Fruit fly (Drosophila melanogaster): Measurements from ENCODE around the gene CG34452.

The CG34452 gene

DNA sequence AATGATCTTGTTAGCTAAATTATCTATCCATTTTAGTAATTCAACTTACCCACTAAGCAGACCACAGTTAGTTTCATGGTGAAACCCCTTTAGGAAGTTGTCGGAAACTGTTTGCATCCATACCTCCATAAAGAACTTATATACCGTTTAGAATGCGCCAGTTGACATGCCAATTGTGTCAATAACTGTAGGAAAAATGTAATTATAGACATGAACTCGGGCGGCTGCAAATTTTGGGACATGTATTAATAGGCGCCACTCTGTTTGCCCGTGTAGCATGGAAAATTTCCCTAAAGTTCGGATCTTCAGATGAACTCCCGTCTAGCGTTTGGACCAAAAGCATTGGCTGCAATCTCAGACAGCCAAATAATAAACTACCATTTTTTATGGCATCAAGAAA is 31.8 kb downstream of the CG34452 start, which contains the start of gene Eig71Ee:
Gene Eig71Ee, minus strand, starts transcription at position 101 of the 400 bp plus-strand sequence.
- TF ChIP-seq Gug (GFP tag; IDR thresholded peaks at IDR 0.05) (no peak), esn (GFP tag; optimal IDR thresholded peaks at IDR 0.05) (no peak), acj6 (GFP tag; optimal IDR thresholded peaks at IDR 0.05) (no peak), Lpt (GFP tag; optimal IDR thresholded peaks at IDR 0.05) (no peak), cyc (GFP tag; optimal IDR thresholded peaks at IDR 0.05) (no peak), CG11902 (GFP tag; optimal IDR thresholded peaks at IDR 0.05) (no peak), salr (GFP tag; optimal IDR thresholded peaks at IDR 0.05) (no peak), CG8319 (GFP tag; optimal IDR thresholded peaks at IDR 0.05) (no peak), CG3919 (GFP tag; optimal IDR thresholded peaks at IDR 0.05) (no peak), CG3032 (tag; optimal IDR thresholded peaks at IDR 0.05) (no peak)

DNA sequence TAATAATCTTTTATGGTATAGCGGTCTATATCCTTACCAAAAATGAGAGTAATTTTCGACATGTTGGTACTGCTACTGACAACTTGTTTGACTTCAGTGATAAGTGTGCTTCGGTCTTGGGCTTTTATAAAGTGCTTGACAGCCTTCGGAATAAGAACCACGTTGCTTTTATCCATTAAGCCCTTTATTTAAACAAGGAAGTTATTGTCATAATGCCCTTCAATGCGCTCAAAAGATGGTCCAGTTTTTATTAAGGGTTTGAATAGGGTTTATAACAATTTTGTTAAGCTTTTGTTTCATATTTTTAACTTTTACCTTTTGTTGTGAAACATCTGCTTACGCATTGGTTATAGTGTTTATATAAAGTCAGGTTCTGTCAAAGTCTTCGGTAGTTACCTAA is 35.5 kb downstream of the CG34452 start, which contains the start of the genes Eig71Ec and Eig71Ed:
Gene Eig71Ec, minus strand, starts transcription at position 101 of the 400 bp plus-strand sequence.
Gene Eig71Ed, plus strand, starts transcription at position 384 of the 400 bp plus-strand sequence.
- TF ChIP-seq Met (GFP tag; optimal IDR thresholded peaks at IDR 0.05) (no peak), CG11294 (GFP tag; IDR thresholded peaks at IDR 0.05) (no peak), Lpt (GFP tag; optimal IDR thresholded peaks at IDR 0.05) (no peak), esn (GFP tag; optimal IDR thresholded peaks at IDR 0.05) (no peak), CG10669 (GFP tag; optimal IDR thresholded peaks at IDR 0.05) (no peak), Hr39 (GFP tag; optimal IDR thresholded peaks at IDR 0.05) (no peak), CG6792 (GFP tag; optimal IDR thresholded peaks at IDR 0.05) (no peak), CG15336 (GFP tag; IDR thresholded peaks at IDR 0.05) (no peak), lz (GFP tag; optimal IDR thresholded peaks at IDR 0.05) (no peak), CG7368 (GFP tag; optimal IDR thresholded peaks at IDR 0.05) (no peak), Eip78C (GFP tag) (no peak)

DNA sequence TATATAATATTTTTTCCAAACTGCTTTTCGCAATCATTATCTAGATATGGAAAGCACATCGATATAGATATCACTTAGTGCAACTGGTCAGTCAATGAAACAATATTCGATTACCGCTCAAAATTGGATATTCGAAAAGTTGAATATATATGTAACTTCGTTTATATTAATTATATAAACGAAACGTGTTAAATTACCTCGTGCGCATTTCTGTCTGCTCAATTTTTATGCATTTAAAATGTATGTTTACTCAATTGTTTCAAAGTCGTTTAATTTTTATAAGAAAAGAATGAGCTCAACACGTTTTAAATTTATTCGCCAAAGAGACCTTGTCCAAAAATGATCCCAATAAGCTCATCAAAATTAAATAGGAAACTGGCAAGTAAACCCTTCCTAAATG is 37.1 kb downstream of the CG34452 start, which contains the start of gene CG43084:
Gene CG43084, plus strand, starts transcription at position 301 of the 400 bp plus-strand sequence.
- TF ChIP-seq CG7368 (GFP tag; optimal IDR thresholded peaks at IDR 0.05) (no peak), Hr38 (GFP tag; optimal IDR thresholded peaks at IDR 0.05) (no peak), Ets21C (GFP tag; optimal IDR thresholded peaks at IDR 0.05) (no peak), CG6808 (GFP tag; optimal IDR thresholded peaks at IDR 0.05) (no peak), CG16779 (tag; optimal IDR thresholded peaks at IDR 0.05) (no peak), CG10631 (GFP tag; optimal IDR thresholded peaks at IDR 0.05) (no peak), Gug (GFP tag; IDR thresholded peaks at IDR 0.05) (no peak), CG8632 (GFP tag; optimal IDR thresholded peaks at IDR 0.05) (no peak), cyc (GFP tag; optimal IDR thresholded peaks at IDR 0.05) (no peak), dac (GFP tag; optimal IDR thresholded peaks at IDR 0.05) (no peak), Eip93F (GFP tag; optimal IDR thresholded peaks at IDR 0.05) (no peak)

DNA sequence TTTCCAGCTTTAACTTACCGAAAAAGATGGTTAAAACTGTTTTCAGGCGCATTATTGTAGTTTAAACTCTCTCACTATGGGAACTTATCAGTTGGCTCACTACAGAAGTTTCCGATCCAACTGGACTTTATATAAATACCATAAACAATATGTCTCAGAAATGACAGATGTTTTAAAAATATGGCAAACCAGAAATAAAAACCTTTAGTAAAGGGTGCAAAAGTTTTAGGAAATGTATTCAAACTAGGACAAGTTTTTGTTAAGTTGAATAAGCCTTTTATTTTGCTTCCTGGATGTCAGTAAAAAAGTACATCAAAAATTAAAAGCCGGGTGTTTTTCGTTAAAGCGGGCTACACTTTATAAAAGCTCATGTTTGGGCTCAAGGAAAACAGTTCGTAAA is 38.1 kb downstream of the CG34452 start, which contains the start of the genes Eig71Ea and Eig71Eb:
Gene Eig71Ea, minus strand, starts transcription at position 101 of the 400 bp plus-strand sequence.
Gene Eig71Eb, plus strand, starts transcription at position 376 of the 400 bp plus-strand sequence.
- TF ChIP-seq ss (GFP tag; optimal IDR thresholded peaks at IDR 0.05), result no peak
- no peak for TF ChIP-seq CG11294 (GFP tag; IDR thresholded peaks at IDR 0.05)
- TF ChIP-seq Ets21C (GFP tag; optimal IDR thresholded peaks at IDR 0.05), result no peak
- TF ChIP-seq CG6854 (GFP tag; optimal IDR thresholded peaks at IDR 0.05), result no peak
- no peak for TF ChIP-seq dac (GFP tag; optimal IDR thresholded peaks at IDR 0.05)

DNA sequence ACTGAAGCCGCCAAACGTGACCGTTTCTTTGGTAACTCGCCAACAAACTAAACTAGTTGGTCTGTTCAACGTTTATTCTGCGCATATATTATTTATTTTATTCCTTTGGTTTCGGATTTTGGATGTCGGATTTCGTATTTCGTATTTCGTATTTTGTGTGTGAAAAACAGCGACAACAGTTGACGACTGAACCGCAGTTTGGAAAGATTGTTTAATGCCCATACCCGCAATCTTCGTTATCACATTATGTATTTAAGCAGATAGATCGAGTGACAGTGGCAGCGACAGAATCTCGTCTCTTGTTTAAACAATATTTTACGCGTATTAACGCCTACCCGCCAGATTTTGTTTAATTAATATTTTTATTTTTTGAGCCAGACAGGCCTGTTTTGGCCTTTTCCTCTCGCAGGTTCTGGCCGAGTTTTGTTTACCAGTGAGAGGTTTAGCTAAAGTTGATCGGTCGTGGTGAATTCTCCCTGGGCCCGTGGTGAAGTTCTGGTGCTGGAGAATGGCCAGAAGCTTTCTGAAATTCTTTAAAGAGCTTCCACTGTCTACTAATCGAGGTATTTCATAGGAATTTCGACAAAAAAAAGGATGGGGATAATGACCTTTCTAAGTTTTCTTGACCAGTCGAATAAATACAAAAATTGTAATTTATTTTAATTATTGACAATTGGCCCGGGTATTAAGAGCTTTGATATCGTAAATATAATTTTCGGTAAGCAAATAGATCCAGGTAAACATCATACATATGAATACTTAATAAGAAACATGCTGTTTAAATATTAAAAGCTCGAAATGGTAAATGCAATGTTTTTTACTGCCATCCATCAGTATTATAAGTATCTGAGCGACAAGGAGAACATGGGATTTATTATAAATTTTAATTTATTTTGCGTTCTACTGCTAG is 39.7 kb downstream of the CG34452 start, which contains the start of the genes comm3 and CG43083:
Gene comm3, minus strand, starts transcription at position 51 of the 910 bp plus-strand sequence.
Gene CG43083, plus strand, starts transcription at position 860 of the 910 bp plus-strand sequence.
- TF ChIP-seq CG7368 (GFP tag; optimal IDR thresholded peaks at IDR 0.05) (no peak), CG34406 (GFP tag; optimal IDR thresholded peaks at IDR 0.05) (no peak), Sox102F (GFP tag; optimal IDR thresholded peaks at IDR 0.05) (no peak), CG3032 (tag; optimal IDR thresholded peaks at IDR 0.05) (no peak), OdsH (GFP tag; optimal IDR thresholded peaks at IDR 0.05) (no peak), CG8319 (GFP tag; optimal IDR thresholded peaks at IDR 0.05) (no peak), Eip75B (GFP tag; optimal IDR thresholded peaks at IDR 0.05) (no peak), Met (GFP tag; optimal IDR thresholded peaks at IDR 0.05) (no peak), cyc (GFP tag; optimal IDR thresholded peaks at IDR 0.05) (no peak), Hr38 (GFP tag; optimal IDR thresholded peaks at IDR 0.05) (no peak), salr (GFP tag; optimal IDR thresholded peaks at IDR 0.05) (no peak), spab (GFP tag; optimal IDR thresholded peaks at IDR 0.05) (no peak), fkh (GFP tag; optimal IDR thresholded peaks at IDR 0.05) (peak; percentile 73), CG11294 (GFP tag; IDR thresholded peaks at IDR 0.05) (no peak), CG16779 (tag; optimal IDR thresholded peaks at IDR 0.05) (no peak), pdm3 (GFP tag; optimal IDR thresholded peaks at IDR 0.05) (no peak), Hr4 (GFP tag; optimal IDR thresholded peaks at IDR 0.05) (no peak), Eip78C (GFP tag) (peak; percentile 53)
